Worm (Caenorhabditis elegans) whole organism, L3 larva: ENCODE measurements around the gene pqn-76.
"Not testable (repeated sequence)": the region's sequence is repeated elsewhere in the genome, so short reads cannot be mapped to it uniquely, and the experiment has no call there.

Source experiments
- R02D3.7 ChIP-seq: fragments of 150-350 bp; optimal IDR thresholded peaks from 2 replicates; lab custom pipeline; 2014; ENCODE audit warnings: missing biosample characterization, missing genetic modification characterization
- ZK546.5 ChIP-seq: sonication (generic microtip); optimal IDR thresholded peaks from 2 replicates; lab custom pipeline; 2017; ENCODE audit warnings: missing biosample characterization, missing genetic modification characterization
- aly-2 ChIP-seq: fragments of 150-350 bp; optimal IDR thresholded peaks from 2 replicates; lab custom pipeline; 2014; ENCODE audit warnings: missing biosample characterization, missing genetic modification characterization
- ama-1 ChIP-seq: fragments of 150-350 bp; optimal IDR thresholded peaks from 2 replicates; lab custom pipeline; 2018
- ceh-16 ChIP-seq: sonication (generic microtip); optimal IDR thresholded peaks from 2 replicates; lab custom pipeline; 2017; ENCODE audit warnings: missing biosample characterization, missing genetic modification characterization
- ceh-28 ChIP-seq: fragments of 150-350 bp; optimal IDR thresholded peaks from 2 replicates; lab custom pipeline; 2014; ENCODE audit warnings: missing biosample characterization, missing genetic modification reagents, missing genetic modification characterization
- ceh-82 ChIP-seq: fragments of 150-350 bp; optimal IDR thresholded peaks from 2 replicates; lab custom pipeline; 2014; ENCODE audit warnings: missing biosample characterization, missing genetic modification characterization
- egl-27 ChIP-seq: sonication (generic microtip); optimal IDR thresholded peaks from 4 replicates; lab custom pipeline; 2017; ENCODE audit warnings: missing biosample characterization, missing genetic modification reagents, missing genetic modification characterization
- egl-5 ChIP-seq: fragments of 150-350 bp; optimal IDR thresholded peaks from 2 replicates; lab custom pipeline; 2017; ENCODE audit warnings: missing biosample characterization, missing genetic modification reagents, missing genetic modification characterization, inconsistent platforms
- elt-1 ChIP-seq: fragments of 150-350 bp; optimal IDR thresholded peaks from 2 replicates; lab custom pipeline; 2014; ENCODE audit warnings: missing biosample characterization, missing genetic modification characterization
- elt-2 ChIP-seq: sonication (generic microtip); optimal IDR thresholded peaks from 2 replicates; lab custom pipeline; 2016; ENCODE audit warnings: missing genetic modification reagents, mild to moderate bottlenecking, missing genetic modification characterization, missing compliant biosample characterization
- eor-1 ChIP-seq, 2 experiments: fragments of 150-350 bp; optimal IDR thresholded peaks; 2 replicates each; lab custom pipeline; 2014 to 2018; ENCODE audit warnings: missing biosample characterization in 2 of 2, missing genetic modification characterization in 2 of 2
- fkh-10 ChIP-seq: sonication (generic microtip); optimal IDR thresholded peaks from 2 replicates; lab custom pipeline; 2017; ENCODE audit warnings: missing biosample characterization, missing genetic modification reagents, missing genetic modification characterization
- fkh-2 ChIP-seq: fragments of 150-350 bp; optimal IDR thresholded peaks from 2 replicates; lab custom pipeline; 2014; ENCODE audit warnings: missing biosample characterization, missing genetic modification reagents, missing genetic modification characterization
- hmg-11 ChIP-seq: sonication (generic microtip); optimal IDR thresholded peaks from 2 replicates; lab custom pipeline; 2016; ENCODE audit warnings: missing genetic modification characterization, missing compliant biosample characterization
- lin-15B ChIP-seq: fragments of 150-350 bp; optimal IDR thresholded peaks from 2 replicates; lab custom pipeline; 2014; ENCODE audit warnings: missing biosample characterization, missing genetic modification characterization
- lin-39 ChIP-seq: fragments of 150-350 bp; optimal IDR thresholded peaks from 2 replicates; lab custom pipeline; 2018; ENCODE audit warnings: missing biosample characterization, missing genetic modification reagents, missing genetic modification characterization
- lsy-12 ChIP-seq: sonication (generic microtip); optimal IDR thresholded peaks from 2 replicates; lab custom pipeline; 2016; ENCODE audit warnings: mild to moderate bottlenecking, missing genetic modification characterization, missing compliant biosample characterization
- nfya-1 ChIP-seq: sonication (generic microtip); optimal IDR thresholded peaks from 2 replicates; lab custom pipeline; 2017; ENCODE audit warnings: missing genetic modification characterization, mild to moderate bottlenecking, missing compliant biosample characterization, antibody characterized with exemption, moderate library complexity; ENCODE audit not compliant: insufficient read depth
- nhr-11 ChIP-seq: fragments of 150-350 bp; optimal IDR thresholded peaks from 2 replicates; lab custom pipeline; 2014; ENCODE audit warnings: missing biosample characterization, missing genetic modification characterization
- nhr-23 ChIP-seq: fragments of 150-350 bp; optimal IDR thresholded peaks from 2 replicates; lab custom pipeline; 2014; ENCODE audit warnings: missing biosample characterization, missing genetic modification reagents, missing genetic modification characterization
- nhr-25 ChIP-seq: sonication (generic microtip); optimal IDR thresholded peaks from 2 replicates; lab custom pipeline; 2017; ENCODE audit warnings: missing biosample characterization, missing genetic modification characterization
- nhr-28 ChIP-seq: fragments of 150-350 bp; optimal IDR thresholded peaks from 2 replicates; lab custom pipeline; 2014; ENCODE audit warnings: missing biosample characterization, missing genetic modification characterization
- nhr-43 ChIP-seq: sonication (generic microtip); optimal IDR thresholded peaks from 2 replicates; lab custom pipeline; 2016; ENCODE audit warnings: mild to moderate bottlenecking, missing genetic modification characterization, missing compliant biosample characterization; ENCODE audit not compliant: poor library complexity, severe bottlenecking
- nhr-67 ChIP-seq: fragments of 150-350 bp; optimal IDR thresholded peaks from 2 replicates; lab custom pipeline; 2014; ENCODE audit warnings: missing biosample characterization, missing genetic modification characterization
- nhr-76 ChIP-seq: fragments of 150-350 bp; sonication (generic microtip); optimal IDR thresholded peaks from 5 replicates; lab custom pipeline; 2014; ENCODE audit warnings: missing biosample characterization, missing genetic modification characterization
- pha-4 ChIP-seq: fragments of 150-350 bp; optimal IDR thresholded peaks from 2 replicates; lab custom pipeline; 2014; ENCODE audit warnings: missing biosample characterization, missing genetic modification reagents, missing genetic modification characterization
- pqm-1 ChIP-seq: fragments of 150-350 bp; optimal IDR thresholded peaks from 2 replicates; lab custom pipeline; 2017; ENCODE audit warnings: missing biosample characterization, missing genetic modification characterization, inconsistent platforms
- sea-2 ChIP-seq: fragments of 150-350 bp; sonication (generic microtip); optimal IDR thresholded peaks from 4 replicates; lab custom pipeline; 2014; ENCODE audit warnings: missing biosample characterization, missing genetic modification reagents, missing genetic modification characterization
- skn-1 ChIP-seq: fragments of 150-350 bp; optimal IDR thresholded peaks from 2 replicates; lab custom pipeline; 2014; ENCODE audit warnings: missing biosample characterization, missing genetic modification characterization
- snpc-4 ChIP-seq: fragments of 150-350 bp; optimal IDR thresholded peaks from 2 replicates; lab custom pipeline; 2014; ENCODE audit warnings: missing biosample characterization, missing genetic modification characterization
- tbx-2 ChIP-seq: sonication (generic microtip); optimal IDR thresholded peaks from 2 replicates; lab custom pipeline; 2016; ENCODE audit warnings: mild to moderate bottlenecking, missing genetic modification characterization, missing compliant biosample characterization
- unc-39 ChIP-seq: sonication (generic microtip); optimal IDR thresholded peaks from 4 replicates; lab custom pipeline; 2017; ENCODE audit warnings: missing biosample characterization, missing genetic modification characterization
- unc-62 ChIP-seq: fragments of 150-350 bp; sonication (generic microtip); optimal IDR thresholded peaks from 4 replicates; lab custom pipeline; 2014; ENCODE audit warnings: missing biosample characterization, missing genetic modification reagents, missing genetic modification characterization
- ztf-11 ChIP-seq: fragments of 150-350 bp; optimal IDR thresholded peaks from 2 replicates; lab custom pipeline; 2014; ENCODE audit warnings: missing biosample characterization, missing genetic modification characterization
- ztf-4 ChIP-seq: fragments of 150-350 bp; optimal IDR thresholded peaks from 2 replicates; lab custom pipeline; 2014; ENCODE audit warnings: missing biosample characterization, missing genetic modification characterization

The pqn-76 gene

DNA sequence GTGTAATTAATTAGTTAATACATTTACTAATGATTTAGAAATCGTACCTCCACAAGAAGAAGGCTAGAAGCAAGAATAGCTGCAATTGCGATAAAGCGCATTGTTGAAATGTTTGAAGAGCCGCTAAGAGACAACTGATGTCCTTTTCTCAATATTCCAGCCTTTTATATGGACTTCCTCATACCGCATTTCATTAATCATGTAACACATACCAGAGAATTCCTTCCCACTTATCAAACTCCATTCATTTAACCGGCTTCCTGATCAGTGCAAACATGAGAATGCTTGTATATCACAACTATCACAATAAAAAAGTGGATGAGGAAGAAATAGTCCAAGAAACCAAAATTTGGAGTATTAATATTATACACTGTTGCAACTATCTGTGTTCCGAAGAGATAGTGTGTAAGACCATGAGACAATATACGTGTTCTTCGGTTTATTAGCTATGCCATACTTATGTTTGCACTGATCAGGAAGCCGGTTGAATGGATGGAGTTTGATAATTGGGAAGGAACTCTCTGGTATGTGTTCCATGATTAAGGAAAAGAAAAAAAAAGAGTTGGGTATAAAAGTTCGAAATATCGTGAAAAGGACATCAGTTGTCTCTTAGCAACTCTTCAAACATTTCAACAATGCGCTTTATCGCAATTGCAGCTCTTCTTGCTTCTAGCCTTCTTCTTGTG lies 16.2 kb downstream of the pqn-76 start, which contains the start of the genes pqn-78 and pqn-79:
TSS of gene pqn-78 (minus strand) at position 101 of the 686 bp plus-strand sequence.
TSS of gene pqn-79 (plus strand) at position 636 of the 686 bp plus-strand sequence.
- TF ChIP-seq egl-5 (tag; lab: Kevin White, UChicago); R02D3.7 (tag; lab: Kevin White, UChicago); tbx-2: not testable (repeated sequence)

DNA sequence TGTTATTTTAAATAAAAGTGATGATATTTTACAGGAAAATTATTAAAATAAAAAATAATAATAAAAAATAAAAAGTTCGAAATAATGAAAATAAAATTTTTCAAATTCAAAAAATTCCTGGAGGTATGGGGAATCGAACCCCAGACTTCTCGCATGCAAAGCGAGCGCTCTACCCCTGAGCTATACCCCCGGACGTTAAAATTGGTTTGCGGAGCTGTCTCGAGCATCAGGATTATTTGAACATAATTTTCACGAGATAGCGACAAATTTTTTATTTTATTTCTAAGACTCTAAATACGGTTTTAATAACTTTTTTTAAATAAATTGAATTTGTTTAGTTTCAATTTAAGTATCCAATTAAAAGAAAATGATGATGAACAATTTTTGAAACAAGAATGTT lies 25.3 kb downstream of the pqn-76 start:
- TF ChIP-seq R02D3.7 (tag; lab: Kevin White, UChicago) = no peak
- TF ChIP-seq snpc-4 (tag; lab: Kevin White, UChicago) = peak; percentile 83
- TF ChIP-seq ceh-16 (tag; lab: Kevin White, UChicago) = no peak
- TF ChIP-seq ceh-82 = no peak
- no peak for TF ChIP-seq elt-2
- no peak for TF ChIP-seq ceh-28 (tag; lab: Kevin White, UChicago)

DNA sequence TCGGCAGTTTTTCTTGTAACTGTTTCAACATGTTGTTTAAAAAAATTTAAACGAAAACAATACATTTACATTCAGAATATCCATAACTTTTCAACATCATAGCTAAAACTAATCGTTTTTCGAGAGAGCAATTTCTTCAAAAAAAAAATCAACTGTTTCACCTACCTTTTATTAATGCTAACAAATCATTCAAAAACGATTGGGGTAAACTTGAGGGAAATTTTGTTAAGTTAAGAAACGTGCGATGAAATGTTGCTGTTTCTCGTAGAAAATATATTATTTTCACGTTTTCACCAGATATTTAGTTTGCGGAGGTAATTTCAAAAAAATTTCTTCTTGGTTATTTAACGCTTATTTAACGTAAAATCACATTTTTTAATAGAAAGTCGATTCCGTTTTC lies 27.5 kb downstream of the pqn-76 start:
- TF ChIP-seq elt-2 (no peak), lsy-12 (no peak), eor-1 (tag; optimal IDR thresholded peaks at IDR 0.05; lab: Kevin White, UChicago) (no peak), pha-4 (tag; lab: Kevin White, UChicago) (no peak), nhr-25 (tag; lab: Kevin White, UChicago) (no peak), R02D3.7 (tag; lab: Kevin White, UChicago) (no peak), sea-2 (GFP tag; lab: Kevin White, UChicago) (no peak), aly-2 (tag; lab: Kevin White, UChicago) (no peak), nhr-28 (tag; lab: Kevin White, UChicago) (no peak), nhr-11 (tag; lab: Kevin White, UChicago) (no peak), ceh-16 (tag; lab: Kevin White, UChicago) (no peak), lin-39 (no peak), ama-1 (lab: Kevin White, UChicago) (no peak), hmg-11 (tag; lab: Kevin White, UChicago) (no peak), tbx-2 (no peak)

DNA sequence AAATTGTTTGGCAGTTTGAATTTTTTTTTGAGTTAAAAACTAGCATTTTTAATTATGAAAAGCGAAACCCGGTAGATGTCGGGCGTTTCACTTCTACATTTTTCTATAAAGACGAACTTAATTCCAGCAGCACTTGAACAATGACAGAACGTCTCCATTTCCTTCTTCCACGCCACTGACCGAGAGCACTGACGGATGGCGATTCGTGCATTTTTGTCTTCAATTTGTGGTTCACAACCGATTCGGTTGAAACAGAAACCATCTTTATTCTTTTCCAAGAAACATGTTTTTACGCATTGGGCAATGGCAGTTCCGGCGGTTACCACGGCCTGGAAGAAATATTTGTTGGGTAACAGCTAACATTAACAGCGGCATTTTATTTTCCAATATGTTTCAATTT lies 34.3 kb downstream of the pqn-76 start:
- TF ChIP-seq nhr-23 (tag; lab: Kevin White, UChicago) (no peak), nhr-67 (tag; lab: Kevin White, UChicago) (no peak), ceh-16 (tag; lab: Kevin White, UChicago) (no peak), ztf-11 (no peak), fkh-10 (GFP tag; lab: Kevin White, UChicago) (no peak), ZK546.5 (no peak), pha-4 (tag; lab: Kevin White, UChicago) (no peak), nfya-1 (tag; lab: Kevin White, UChicago) (no peak), aly-2 (tag; lab: Kevin White, UChicago) (no peak), egl-27 (tag; lab: Kevin White, UChicago) (no peak), skn-1 (tag; lab: Kevin White, UChicago) (no peak), elt-2 (no peak), egl-5 (tag; lab: Kevin White, UChicago) (no peak), unc-62 (no peak), sea-2 (GFP tag; lab: Kevin White, UChicago) (no peak), nhr-76 (no peak), unc-39 (tag; lab: Kevin White, UChicago) (no peak), ztf-4 (no peak), pqm-1 (tag; lab: Kevin White, UChicago) (no peak)
- TF ChIP-seq, all 47 proteins: peak for 0

- TF ChIP-seq R02D3.7 (tag; lab: Kevin White, UChicago) (no peak), ceh-28 (tag; lab: Kevin White, UChicago) (no peak), elt-2 (no peak), hmg-11 (tag; lab: Kevin White, UChicago) (no peak), lin-15B (tag; lab: Kevin White, UChicago) (no peak), elt-1 (tag; lab: Kevin White, UChicago) (no peak), nhr-11 (tag; lab: Kevin White, UChicago) (no peak), sea-2 (GFP tag; lab: Kevin White, UChicago) (no peak), ceh-16 (tag; lab: Kevin White, UChicago) (no peak), fkh-2 (tag; lab: Kevin White, UChicago) (no peak), nhr-43 (tag; lab: Kevin White, UChicago) (no peak), egl-27 (tag; lab: Kevin White, UChicago) (no peak), eor-1 (tag; optimal IDR thresholded peaks at IDR 0.05; lab: Kevin White, UChicago) (no peak), ama-1 (lab: Kevin White, UChicago) (no peak)
Measured at ce11 chrIV:15616971-15617370, 38.1 kb downstream of the pqn-76 start, which contains the start of gene Y105C5A.8. TSS of gene Y105C5A.8 (minus strand) at chrIV:15617071.
